Worm (Caenorhabditis elegans) whole organism, late embryonic: Measurements from ENCODE around the gene ceh-22.

Experiments used
- ama-1 ChIP-seq: fragments of 150-350 bp; optimal IDR thresholded peaks from 2 replicates; lab custom pipeline; 2014
- ceh-2 ChIP-seq: sonication (generic microtip); optimal IDR thresholded peaks from 2 replicates; lab custom pipeline; 2016; ENCODE audit warnings: missing genotype, missing genetic modification characterization, missing compliant biosample characterization
- che-1 ChIP-seq: sonication (generic microtip); optimal IDR thresholded peaks from 2 replicates; lab custom pipeline; 2016; ENCODE audit warnings: mild to moderate bottlenecking, missing genetic modification characterization, missing compliant biosample characterization
- hlh-13 ChIP-seq: fragments of 200-800 bp; sonication (Bioruptor generic); optimal IDR thresholded peaks from 2 replicates; lab custom pipeline; 2018; ENCODE audit warnings: mild to moderate bottlenecking, missing genetic modification characterization, missing compliant biosample characterization
- hlh-30 ChIP-seq: sonication (generic microtip); optimal IDR thresholded peaks from 2 replicates; lab custom pipeline; 2017; ENCODE audit warnings: antibody characterized with exemption, missing genetic modification characterization, missing compliant biosample characterization; ENCODE audit not compliant: insufficient read depth
- rnt-1 ChIP-seq: sonication (generic microtip); optimal IDR thresholded peaks from 2 replicates; lab custom pipeline; 2016; ENCODE audit warnings: missing genetic modification characterization, missing compliant biosample characterization
- unc-3 ChIP-seq, 2 experiments: fragments of 200-800 bp in 1 of 2; sonication (Bioruptor generic) in 1 of 2; sonication (generic microtip) in 1 of 2; conservative IDR thresholded peaks in 1 of 2; optimal IDR thresholded peaks in 1 of 2; 2 replicates each; pipeline versions ENCODE4 v1.3.6 to Lab custom; 2016 to 2022; ENCODE audit warnings: missing compliant biosample characterization in 2 of 2, missing genetic modification characterization in 2 of 2, missing genetic modification reagents in 1 of 2

ce11 chrV:10721304-10721703, 49.6 kb downstream of the ceh-22 start:
- TF ChIP-seq che-1 (no peak), rnt-1 (tag; lab: Kevin White, UChicago) (no peak), ama-1 (lab: Kevin White, UChicago) (no peak), hlh-30 (no peak), unc-3 (GFP tag; conservative IDR thresholded peaks at IDR 0.05; lab: Robert Waterston, UW) (no peak), unc-3 (tag; optimal IDR thresholded peaks at IDR 0.05; lab: Kevin White, UChicago) (no peak), hlh-13 (GFP tag; lab: Kevin White, UChicago) (no peak), ceh-2 (tag; lab: Kevin White, UChicago) (no peak)
